Worm (Caenorhabditis elegans): Measurements from ENCODE around the gene pitr-2.

- no peak for TF ChIP-seq ama-1 (optimal IDR thresholded peaks at IDR 0.05)
- TF ChIP-seq ceh-9 (tag; optimal IDR thresholded peaks at IDR 0.05) = no peak
- TF ChIP-seq rnt-1 (tag; optimal IDR thresholded peaks at IDR 0.05) = no peak
- no peak for TF ChIP-seq sox-2 (GFP tag; IDR thresholded peaks at IDR 0.05)
- TF ChIP-seq madf-2 (tag; optimal IDR thresholded peaks at IDR 0.05) = no peak
- TF ChIP-seq pha-4 (tag; optimal IDR thresholded peaks at IDR 0.05) = no peak
- TF ChIP-seq ceh-48 (tag; optimal IDR thresholded peaks at IDR 0.05) = no peak
- TF ChIP-seq ceh-45 (GFP tag; IDR thresholded peaks at IDR 0.05) = no peak
- TF ChIP-seq ceh-34 (tag; optimal IDR thresholded peaks at IDR 0.05) = no peak
- no peak for TF ChIP-seq ref-2 (tag; optimal IDR thresholded peaks at IDR 0.05)
- no peak for TF ChIP-seq ets-4 (tag; optimal IDR thresholded peaks at IDR 0.05)
- no peak for TF ChIP-seq lin-11 (tag; optimal IDR thresholded peaks at IDR 0.05)
- no peak for TF ChIP-seq gmeb-2 (tag; optimal IDR thresholded peaks at IDR 0.05)
- no peak for TF ChIP-seq ceh-14 (tag; optimal IDR thresholded peaks at IDR 0.05)
Measured at ce11 chrV:9141297-9141696, 3.8 kb upstream of the pitr-2 start, which contains the start of gene pitr-3.
